Worm (Caenorhabditis elegans) whole organism, early embryonic: ENCODE measurements around the gene Y22D7AL.16.

Experiments
- B0310.2 ChIP-seq: sonication (generic microtip); optimal IDR thresholded peaks from 2 replicates; lab custom pipeline; 2016; ENCODE audit warnings: mild to moderate bottlenecking, missing genetic modification characterization, missing compliant biosample characterization
- F13C5.2 ChIP-seq: sonication (generic microtip); optimal IDR thresholded peaks from 2 replicates; lab custom pipeline; 2017; ENCODE audit warnings: mild to moderate bottlenecking, missing genetic modification characterization, inconsistent platforms, missing compliant biosample characterization
- aly-1 ChIP-seq: sonication (generic microtip); optimal IDR thresholded peaks from 2 replicates; lab custom pipeline; 2016; ENCODE audit warnings: missing genetic modification characterization, missing compliant biosample characterization
- ama-1 ChIP-seq: fragments of 150-350 bp; optimal IDR thresholded peaks from 2 replicates; lab custom pipeline; 2014
- ceh-13 ChIP-seq: fragments of 200-800 bp; sonication (Bioruptor generic); optimal IDR thresholded peaks from 2 replicates; lab custom pipeline; 2018; ENCODE audit warnings: mild to moderate bottlenecking, missing genetic modification characterization, missing compliant biosample characterization
- ceh-36 ChIP-seq: sonication (generic microtip); optimal IDR thresholded peaks from 2 replicates; lab custom pipeline; 2016; ENCODE audit warnings: missing genetic modification characterization, inconsistent platforms, missing compliant biosample characterization
- ets-7 ChIP-seq: sonication (generic microtip); optimal IDR thresholded peaks from 2 replicates; lab custom pipeline; 2016; ENCODE audit warnings: missing genotype, missing genetic modification characterization, missing compliant biosample characterization
- flt-1 ChIP-seq: fragments of 200-800 bp; sonication (Bioruptor generic); IDR thresholded peaks from 2 replicates; pipeline ENCODE4 v1.3.6; 2022; ENCODE audit warnings: missing genetic modification characterization, missing compliant biosample characterization
- hmbx-1 ChIP-seq: sonication (generic microtip); optimal IDR thresholded peaks from 2 replicates; lab custom pipeline; 2016; ENCODE audit warnings: mild to moderate bottlenecking, missing genetic modification characterization, missing compliant biosample characterization
- hmg-4 ChIP-seq: fragments of 200-800 bp; sonication (Bioruptor generic); optimal IDR thresholded peaks from 2 replicates; lab custom pipeline; 2018; ENCODE audit warnings: mild to moderate bottlenecking, missing genetic modification characterization, missing compliant biosample characterization
- hnd-1 ChIP-seq: sonication (generic microtip); optimal IDR thresholded peaks from 2 replicates; lab custom pipeline; 2016; ENCODE audit warnings: missing genetic modification characterization, missing compliant biosample characterization
- pes-1 ChIP-seq: fragments of 200-800 bp; sonication (Bioruptor generic); IDR thresholded peaks from 2 replicates; pipeline ENCODE4 v1.3.6; 2022; ENCODE audit warnings: missing genetic modification reagents, missing genetic modification characterization, missing compliant biosample characterization
- scrt-1 ChIP-seq: fragments of 200-800 bp; sonication (Bioruptor generic); IDR thresholded peaks from 2 replicates; pipeline ENCODE4 v1.3.6; 2022; ENCODE audit warnings: missing genetic modification characterization, missing compliant biosample characterization
- sea-1 ChIP-seq: fragments of 200-800 bp; sonication (Bioruptor generic); conservative IDR thresholded peaks from 2 replicates; pipeline ENCODE4 v1.3.6; 2022; ENCODE audit warnings: missing genetic modification characterization, missing compliant biosample characterization
- tbx-11 ChIP-seq: fragments of 200-800 bp; sonication (Bioruptor generic); IDR thresholded peaks from 2 replicates; pipeline ENCODE4 v1.3.6; 2022; ENCODE audit warnings: missing genetic modification characterization, missing compliant biosample characterization
- tbx-37 ChIP-seq: fragments of 200-800 bp; sonication (Bioruptor generic); conservative IDR thresholded peaks from 2 replicates; pipeline ENCODE4 v1.3.6; 2022; ENCODE audit warnings: missing genetic modification reagents, missing genetic modification characterization, missing compliant biosample characterization
- tra-4 ChIP-seq: sonication (generic microtip); optimal IDR thresholded peaks from 2 replicates; lab custom pipeline; 2017; ENCODE audit warnings: missing genetic modification characterization, missing compliant biosample characterization

Y22D7AL.16 gene

ce11 chrIII:1664761-1665266 is at the start of gene Y22D7AL.16:
Y22D7AL.16 (minus strand) TSS chrIII:1665216.
- no peak for TF ChIP-seq ceh-13 (GFP tag; lab: Kevin White, UChicago)
- TF ChIP-seq hmbx-1 (tag; lab: Kevin White, UChicago): no peak
- TF ChIP-seq pes-1 (GFP tag; lab: Robert Waterston, UW): no peak

- peak; percentile 94 for TF ChIP-seq ceh-36
- TF ChIP-seq tbx-11 (GFP tag; lab: Robert Waterston, UW): no peak
Observed at ce11 chrIII:1713991-1714611, 49.1 kb upstream of the Y22D7AL.16 start.

- no peak for TF ChIP-seq F13C5.2 (tag; lab: Kevin White, UChicago)
- no peak for TF ChIP-seq ceh-13 (GFP tag; lab: Kevin White, UChicago)
- TF ChIP-seq aly-1: no peak
Observed at ce11 chrIII:1705799-1706198, 40.8 kb upstream of the Y22D7AL.16 start, which contains the start of the genes fbxa-13 and Y22D7AR.2. fbxa-13 (minus strand) TSS chrIII:1705899. Y22D7AR.2 (plus strand) TSS chrIII:1705946.

- TF ChIP-seq tbx-37 (GFP tag; lab: Robert Waterston, UW) (no peak), hmg-4 (GFP tag; lab: Kevin White, UChicago) (no peak), F13C5.2 (tag; lab: Kevin White, UChicago) (no peak), aly-1 (no peak), ets-7 (tag; lab: Kevin White, UChicago) (no peak)
Observed at ce11 chrIII:1705331-1705730, 40.3 kb upstream of the Y22D7AL.16 start.

- TF ChIP-seq hmg-4 (GFP tag; lab: Kevin White, UChicago) (no peak), ceh-36 (peak; percentile 84)
Observed at ce11 chrIII:1704020-1704419, 39.0 kb upstream of the Y22D7AL.16 start.

- TF ChIP-seq aly-1 (no peak), tbx-37 (GFP tag; lab: Robert Waterston, UW) (no peak), hmbx-1 (tag; lab: Kevin White, UChicago) (no peak), pes-1 (GFP tag; lab: Robert Waterston, UW) (no peak), hnd-1 (tag; lab: Kevin White, UChicago) (no peak), ceh-36 (no peak), ets-7 (tag; lab: Kevin White, UChicago) (no peak), ceh-13 (GFP tag; lab: Kevin White, UChicago) (no peak), F13C5.2 (tag; lab: Kevin White, UChicago) (no peak), flt-1 (GFP tag; lab: Robert Waterston, UW) (no peak), scrt-1 (GFP tag; lab: Robert Waterston, UW) (no peak), hmg-4 (GFP tag; lab: Kevin White, UChicago) (no peak), ama-1 (lab: Kevin White, UChicago) (no peak), B0310.2 (no peak), sea-1 (GFP tag; lab: Robert Waterston, UW) (no peak), tra-4 (no peak), tbx-11 (GFP tag; lab: Robert Waterston, UW) (no peak)
Observed at ce11 chrIII:1702337-1702736, 37.3 kb upstream of the Y22D7AL.16 start, which contains the start of gene spex-3. spex-3 (minus strand) TSS chrIII:1702437.

- TF ChIP-seq ets-7 (tag; lab: Kevin White, UChicago) (no peak), ceh-13 (GFP tag; lab: Kevin White, UChicago) (no peak), pes-1 (GFP tag; lab: Robert Waterston, UW) (no peak), ama-1 (lab: Kevin White, UChicago) (no peak), B0310.2 (no peak), hmbx-1 (tag; lab: Kevin White, UChicago) (no peak), scrt-1 (GFP tag; lab: Robert Waterston, UW) (no peak), aly-1 (no peak), F13C5.2 (tag; lab: Kevin White, UChicago) (no peak), tbx-11 (GFP tag; lab: Robert Waterston, UW) (no peak), flt-1 (GFP tag; lab: Robert Waterston, UW) (no peak)
Observed at ce11 chrIII:1698842-1699241, 33.8 kb upstream of the Y22D7AL.16 start, which contains the start of gene fbxa-74. fbxa-74 (minus strand) TSS chrIII:1698986.

- TF ChIP-seq tbx-11 (GFP tag; lab: Robert Waterston, UW) (no peak), scrt-1 (GFP tag; lab: Robert Waterston, UW) (no peak), tbx-37 (GFP tag; lab: Robert Waterston, UW) (no peak), hmg-4 (GFP tag; lab: Kevin White, UChicago) (no peak), tra-4 (no peak), ceh-36 (no peak)
Observed at ce11 chrIII:1695006-1695405, 30.0 kb upstream of the Y22D7AL.16 start, which contains the start of gene srd-64. srd-64 (minus strand) TSS chrIII:1695106.

ce11 chrIII:1689927-1690326 is 24.9 kb upstream of the Y22D7AL.16 start, which contains the start of gene Y22D7AR.14:
Y22D7AR.14 (minus strand) TSS chrIII:1690027.
- TF ChIP-seq ets-7 (tag; lab: Kevin White, UChicago) (no peak), F13C5.2 (tag; lab: Kevin White, UChicago) (no peak), ceh-36 (no peak), scrt-1 (GFP tag; lab: Robert Waterston, UW) (no peak)
